Fruit fly (Drosophila melanogaster): ENCODE measurements around the gene CG31643.

Gene CG31643

dm6 chr2L:6070656-6071231 is 32.8 kb downstream of the CG31643 start, which contains the start of the genes CG9154 and Kr-h2 (continued):
- TF ChIP-seq CG17361 (GFP tag; IDR thresholded peaks at IDR 0.05) (peak; percentile 54), CG18262 (tag; optimal IDR thresholded peaks at IDR 0.05) (peak; percentile 42), CG32532 (GFP tag; IDR thresholded peaks at IDR 0.05) (peak; percentile 54; the same call in 1 of the 2 replicates), Dp (GFP tag; optimal IDR thresholded peaks at IDR 0.05) (peak; percentile 84), Lhr (GFP tag; optimal IDR thresholded peaks at IDR 0.05) (peak; percentile 83), CG6765 (GFP tag; optimal IDR thresholded peaks at IDR 0.05) (no peak), CG15696 (tag; optimal IDR thresholded peaks at IDR 0.05) (peak; percentile 13), sisA (GFP tag; IDR thresholded peaks at IDR 0.05) (no peak), Rx (GFP tag; IDR thresholded peaks at IDR 0.05) (no peak), CG12155 (GFP tag; optimal IDR thresholded peaks at IDR 0.05) (peak; percentile 23), CG31441 (GFP tag; IDR thresholded peaks at IDR 0.05) (peak; percentile 43; the same call in 1 of the 2 replicates), CG2120 (GFP tag; optimal IDR thresholded peaks at IDR 0.05) (peak; percentile 70), phol (tag; optimal IDR thresholded peaks at IDR 0.05) (peak; percentile 37), sug (tag; optimal IDR thresholded peaks at IDR 0.05) (peak; percentile 64), CG31365 (tag; optimal IDR thresholded peaks at IDR 0.05) (peak; percentile 90), CG13894 (tag; optimal IDR thresholded peaks at IDR 0.05) (peak; percentile 57), pros (GFP tag; optimal IDR thresholded peaks at IDR 0.05) (no peak), dmrt99B (tag; optimal IDR thresholded peaks at IDR 0.05) (peak; percentile 23), tll (GFP tag; optimal IDR thresholded peaks at IDR 0.05) (no peak), CG1832 (GFP tag; optimal IDR thresholded peaks at IDR 0.05) (no peak), Sry-δ (GFP tag; optimal IDR thresholded peaks at IDR 0.05) (peak; percentile 93), CG8281 (tag; optimal IDR thresholded peaks at IDR 0.05) (no peak), pzg (GFP tag; optimal IDR thresholded peaks at IDR 0.05) (peak; percentile 87), CG7928 (GFP tag; optimal IDR thresholded peaks at IDR 0.05) (peak; percentile 75), exex (tag; optimal IDR thresholded peaks at IDR 0.05) (peak; percentile 28), gsb-n (tag; optimal IDR thresholded peaks at IDR 0.05) (no peak), CG4328 (GFP tag; optimal IDR thresholded peaks at IDR 0.05) (peak; percentile 24), mirr (GFP tag; optimal IDR thresholded peaks at IDR 0.05) (peak; percentile 24), CG3726 (GFP tag; IDR thresholded peaks at IDR 0.05) (no peak), CG9797 (GFP tag; optimal IDR thresholded peaks at IDR 0.05) (peak; percentile 15), CG3995 (GFP tag; optimal IDR thresholded peaks at IDR 0.05) (peak; percentile 3), aop (GFP tag; IDR thresholded peaks at IDR 0.05) (no peak), insv (GFP tag; optimal IDR thresholded peaks at IDR 0.05) (peak in 1 of 2 experiments; percentile 9), CoRest (tag; optimal IDR thresholded peaks at IDR 0.05) (peak; percentile 69), HLH4C (GFP tag; IDR thresholded peaks at IDR 0.05; ENCODE audit: partially characterized antibody) (peak; percentile 81), CG5245 (GFP tag; optimal IDR thresholded peaks at IDR 0.05) (no peak), H15 (GFP tag; IDR thresholded peaks at IDR 0.05) (no peak), Meics (GFP tag; optimal IDR thresholded peaks at IDR 0.05) (peak; percentile 32), ATbp (GFP tag; optimal IDR thresholded peaks at IDR 0.05) (no peak), Rfx (GFP tag; IDR thresholded peaks at IDR 0.05) (no peak; the same call in 1 of the 2 replicates), CG16813 (GFP tag; IDR thresholded peaks at IDR 0.05; ENCODE audit: partially characterized antibody) (peak; percentile 73), Chrac-16 (GFP tag; optimal IDR thresholded peaks at IDR 0.05) (peak; percentile 3), hb (GFP tag; IDR thresholded peaks at IDR 0.05; ENCODE audit: partially characterized antibody) (peak; percentile 59; the same call in 1 of the 3 replicates), Pdp1 (GFP tag; optimal IDR thresholded peaks at IDR 0.05) (peak in 1 of 2 experiments; percentile 18), Dfd (GFP tag; optimal IDR thresholded peaks at IDR 0.05) (no peak), vvl (GFP tag; IDR thresholded peaks at IDR 0.05) (peak; percentile 47; the same call in 1 of the 2 replicates), CG3163 (GFP tag; optimal IDR thresholded peaks at IDR 0.05) (no peak), CG10431 (GFP tag; optimal IDR thresholded peaks at IDR 0.05) (no peak), gfzf (GFP tag; optimal IDR thresholded peaks at IDR 0.05) (no peak)

All from whole organism, embryonic.